Worm (Caenorhabditis elegans) whole organism, young adult: ENCODE results near the gene K06H6.5.

Source experiments
- F10E7.11 ChIP-seq: sonication (generic microtip); optimal IDR thresholded peaks from 2 replicates; lab custom pipeline; 2017; ENCODE audit warnings: mild to moderate bottlenecking, missing genetic modification characterization, moderate library complexity, missing compliant biosample characterization
- F22D6.2 ChIP-seq: sonication (generic microtip); optimal IDR thresholded peaks from 2 replicates; lab custom pipeline; 2016; ENCODE audit warnings: mild to moderate bottlenecking, missing genetic modification characterization, missing compliant biosample characterization
- F23B12.7 ChIP-seq: sonication (generic microtip); optimal IDR thresholded peaks from 2 replicates; lab custom pipeline; 2017; ENCODE audit warnings: missing genetic modification characterization, mild to moderate bottlenecking, missing compliant biosample characterization, antibody characterized with exemption, moderate library complexity; ENCODE audit not compliant: insufficient read depth
- F37B4.10 ChIP-seq: fragments of 200-800 bp; sonication (Bioruptor generic); IDR thresholded peaks from 2 replicates; pipeline ENCODE4 v1.3.6; 2022; ENCODE audit warnings: missing genetic modification characterization, missing compliant biosample characterization
- F55B11.4 ChIP-seq: sonication (generic microtip); optimal IDR thresholded peaks from 2 replicates; lab custom pipeline; 2016; ENCODE audit warnings: missing compliant biosample characterization, missing genetic modification characterization, borderline replicate concordance; ENCODE audit not compliant: insufficient read depth
- K11D2.4 ChIP-seq: fragments of 200-800 bp; sonication (Bioruptor generic); IDR thresholded peaks from 2 replicates; pipeline ENCODE4 v1.3.6; 2022; ENCODE audit warnings: missing genetic modification reagents, missing genetic modification characterization, missing compliant biosample characterization
- Y53G8AR.9 ChIP-seq: fragments of 200-800 bp; sonication (Bioruptor generic); conservative IDR thresholded peaks from 2 replicates; pipeline ENCODE4 v1.3.6; 2022; ENCODE audit warnings: missing genetic modification reagents, missing genetic modification characterization, missing compliant biosample characterization
- ZK185.1 ChIP-seq: sonication (generic microtip); optimal IDR thresholded peaks from 2 replicates; lab custom pipeline; 2016; ENCODE audit warnings: mild to moderate bottlenecking, missing genetic modification characterization, missing compliant biosample characterization; ENCODE audit not compliant: poor library complexity, severe bottlenecking
- aptf-2 ChIP-seq: fragments of 200-800 bp; sonication (Bioruptor generic); conservative IDR thresholded peaks from 2 replicates; pipeline ENCODE4 v1.3.6; 2022; ENCODE audit warnings: missing genetic modification reagents, missing genetic modification characterization, missing compliant biosample characterization
- aptf-3 ChIP-seq: fragments of 200-800 bp; sonication (Bioruptor generic); IDR thresholded peaks from 2 replicates; pipeline ENCODE4 v1.3.6; 2022; ENCODE audit warnings: missing genetic modification characterization, missing compliant biosample characterization
- atf-7 ChIP-seq: sonication (generic microtip); optimal IDR thresholded peaks from 2 replicates; lab custom pipeline; 2017; ENCODE audit warnings: mild to moderate bottlenecking, missing genetic modification characterization, missing compliant biosample characterization
- athp-1 ChIP-seq: sonication (generic microtip); optimal IDR thresholded peaks from 2 replicates; lab custom pipeline; 2017; ENCODE audit warnings: mild to moderate bottlenecking, missing genetic modification characterization, missing compliant biosample characterization
- attf-5 ChIP-seq: fragments of 200-800 bp; sonication (Bioruptor generic); optimal IDR thresholded peaks from 2 replicates; lab custom pipeline; 2018; ENCODE audit warnings: mild to moderate bottlenecking, missing genetic modification characterization, missing compliant biosample characterization
- attf-6 ChIP-seq: fragments of 200-800 bp; sonication (Bioruptor generic); IDR thresholded peaks from 2 replicates; pipeline ENCODE4 v1.3.6; 2022; ENCODE audit warnings: missing genetic modification reagents, missing genetic modification characterization, missing compliant biosample characterization
- bed-1 ChIP-seq: fragments of 200-800 bp; sonication (Bioruptor generic); IDR thresholded peaks from 2 replicates; pipeline ENCODE4 v1.3.6; 2022; ENCODE audit warnings: missing genetic modification reagents, missing genetic modification characterization, missing compliant biosample characterization
- bed-2 ChIP-seq: fragments of 200-800 bp; sonication (Bioruptor generic); IDR thresholded peaks from 2 replicates; pipeline ENCODE4 v1.3.6; 2022; ENCODE audit warnings: missing genetic modification reagents, missing genetic modification characterization, missing compliant biosample characterization
- ceh-100 ChIP-seq: fragments of 200-800 bp; sonication (Bioruptor generic); IDR thresholded peaks from 2 replicates; pipeline ENCODE4 v1.3.6; 2022; ENCODE audit warnings: missing genetic modification reagents, missing genetic modification characterization, missing compliant biosample characterization
- ceh-27 ChIP-seq: fragments of 200-800 bp; sonication (Bioruptor generic); optimal IDR thresholded peaks from 2 replicates; lab custom pipeline; 2018; ENCODE audit warnings: mild to moderate bottlenecking, missing genetic modification characterization, moderate library complexity, missing compliant biosample characterization
- ceh-40 ChIP-seq: fragments of 200-800 bp; sonication (Bioruptor generic); IDR thresholded peaks from 2 replicates; pipeline ENCODE4 v1.3.6; 2022; ENCODE audit warnings: missing genetic modification characterization, missing compliant biosample characterization
- dox-1 ChIP-seq: fragments of 200-800 bp; sonication (Bioruptor generic); IDR thresholded peaks from 2 replicates; pipeline ENCODE4 v1.3.6; 2022; ENCODE audit warnings: missing genetic modification reagents, missing genetic modification characterization, missing compliant biosample characterization
- efl-1 ChIP-seq: fragments of 150-350 bp; optimal IDR thresholded peaks from 2 replicates; lab custom pipeline; 2014; ENCODE audit warnings: missing biosample characterization, missing genetic modification reagents, missing genetic modification characterization
- egrh-3 ChIP-seq: fragments of 200-800 bp; sonication (Bioruptor generic); IDR thresholded peaks from 2 replicates; pipeline ENCODE4 v1.3.6; 2022; ENCODE audit warnings: missing genetic modification reagents, missing genetic modification characterization, missing compliant biosample characterization
- fkh-3 ChIP-seq: sonication (generic microtip); optimal IDR thresholded peaks from 2 replicates; lab custom pipeline; 2016; ENCODE audit warnings: mild to moderate bottlenecking, missing genetic modification characterization, missing compliant biosample characterization
- gei-17 ChIP-seq: fragments of 200-800 bp; sonication (Bioruptor generic); optimal IDR thresholded peaks from 2 replicates; lab custom pipeline; 2018; ENCODE audit warnings: mild to moderate bottlenecking, missing genetic modification characterization, missing compliant biosample characterization
- hmg-1.2 ChIP-seq: fragments of 200-800 bp; sonication (Bioruptor generic); IDR thresholded peaks from 2 replicates; pipeline ENCODE4 v1.3.6; 2022; ENCODE audit warnings: missing genetic modification reagents, missing genetic modification characterization, missing compliant biosample characterization
- lin-40 ChIP-seq: sonication (generic microtip); optimal IDR thresholded peaks from 2 replicates; lab custom pipeline; 2016; ENCODE audit warnings: missing genetic modification characterization, mild to moderate bottlenecking, missing compliant biosample characterization, missing genotype, missing genetic modification reagents
- lir-1 ChIP-seq: fragments of 200-800 bp; sonication (Bioruptor generic); conservative IDR thresholded peaks from 2 replicates; pipeline ENCODE4 v1.3.6; 2022; ENCODE audit warnings: missing genetic modification reagents, missing genetic modification characterization, missing compliant biosample characterization
- madf-10 ChIP-seq: sonication (generic microtip); optimal IDR thresholded peaks from 2 replicates; lab custom pipeline; 2016; ENCODE audit warnings: mild to moderate bottlenecking, missing genetic modification characterization, missing compliant biosample characterization
- madf-6 ChIP-seq: fragments of 200-800 bp; sonication (Bioruptor generic); IDR thresholded peaks from 2 replicates; pipeline ENCODE4 v1.3.6; 2022; ENCODE audit warnings: missing genetic modification reagents, missing genetic modification characterization, missing compliant biosample characterization
- madf-8 ChIP-seq: fragments of 200-800 bp; sonication (Bioruptor generic); conservative IDR thresholded peaks from 2 replicates; pipeline ENCODE4 v1.3.6; 2022; ENCODE audit warnings: missing genetic modification reagents, missing genetic modification characterization, missing compliant biosample characterization
- mes-4 ChIP-seq: sonication (generic microtip); optimal IDR thresholded peaks from 2 replicates; lab custom pipeline; 2016; ENCODE audit warnings: missing genotype, missing genetic modification characterization, missing compliant biosample characterization
- mxl-1 ChIP-seq: sonication (generic microtip); optimal IDR thresholded peaks from 2 replicates; lab custom pipeline; 2016; ENCODE audit warnings: missing genetic modification characterization, missing compliant biosample characterization
- nfya-2 ChIP-seq: fragments of 200-800 bp; sonication (Bioruptor generic); IDR thresholded peaks from 2 replicates; pipeline ENCODE4 v1.3.6; 2022; ENCODE audit warnings: missing genetic modification reagents, missing genetic modification characterization, missing compliant biosample characterization
- nhr-120 ChIP-seq: fragments of 200-800 bp; sonication (Bioruptor generic); IDR thresholded peaks from 2 replicates; pipeline ENCODE4 v1.3.6; 2022; ENCODE audit warnings: missing genetic modification characterization, missing compliant biosample characterization
- nhr-80 ChIP-seq: sonication (generic microtip); optimal IDR thresholded peaks from 2 replicates; lab custom pipeline; 2016; ENCODE audit warnings: missing genetic modification characterization, missing compliant biosample characterization
- pha-4 ChIP-seq: fragments of 150-350 bp; sonication (generic microtip); optimal IDR thresholded peaks from 2 replicates; lab custom pipeline; 2014; ENCODE audit warnings: missing biosample characterization, missing genetic modification reagents, missing genetic modification characterization
- rec-8 ChIP-seq, 2 experiments: sonication (generic microtip); optimal IDR thresholded peaks; 2 replicates each; lab custom pipeline; 2016; ENCODE audit warnings: mild to moderate bottlenecking in 2 of 2, missing genetic modification characterization in 2 of 2, missing genetic modification reagents in 2 of 2, missing genotype in 2 of 2, missing biosample characterization in 1 of 2, missing compliant biosample characterization in 1 of 2, moderate library complexity in 1 of 2
- sdz-38 ChIP-seq: sonication (generic microtip); optimal IDR thresholded peaks from 2 replicates; lab custom pipeline; 2016; ENCODE audit warnings: missing genotype, missing genetic modification characterization, missing compliant biosample characterization
- snpc-4 ChIP-seq, 5 experiments: fragments of 150-350 bp in 1 of 5; sonication (generic microtip) in 4 of 5; optimal IDR thresholded peaks; 2 replicates each; lab custom pipeline; 2014 to 2018; ENCODE audit warnings: missing genetic modification characterization in 5 of 5, missing biosample characterization in 3 of 5, antibody characterized with exemption in 2 of 5, mild to moderate bottlenecking in 2 of 5, missing compliant biosample characterization in 2 of 5, missing genotype in 2 of 5, moderate library complexity in 2 of 5, missing genetic modification reagents in 1 of 5
- tbp1 ChIP-seq: fragments of 200-800 bp; sonication (Bioruptor generic); optimal IDR thresholded peaks from 2 replicates; lab custom pipeline; 2018; ENCODE audit warnings: mild to moderate bottlenecking, missing genetic modification characterization, missing compliant biosample characterization
- tbx-9 ChIP-seq: sonication (generic microtip); optimal IDR thresholded peaks from 2 replicates; lab custom pipeline; 2016; ENCODE audit warnings: borderline replicate concordance, missing genetic modification characterization, inconsistent platforms, missing compliant biosample characterization
- ztf-3 ChIP-seq: fragments of 200-800 bp; sonication (Bioruptor generic); optimal IDR thresholded peaks from 2 replicates; lab custom pipeline; 2018; ENCODE audit warnings: mild to moderate bottlenecking, missing genetic modification characterization, missing compliant biosample characterization

The K06H6.5 gene

DNA sequence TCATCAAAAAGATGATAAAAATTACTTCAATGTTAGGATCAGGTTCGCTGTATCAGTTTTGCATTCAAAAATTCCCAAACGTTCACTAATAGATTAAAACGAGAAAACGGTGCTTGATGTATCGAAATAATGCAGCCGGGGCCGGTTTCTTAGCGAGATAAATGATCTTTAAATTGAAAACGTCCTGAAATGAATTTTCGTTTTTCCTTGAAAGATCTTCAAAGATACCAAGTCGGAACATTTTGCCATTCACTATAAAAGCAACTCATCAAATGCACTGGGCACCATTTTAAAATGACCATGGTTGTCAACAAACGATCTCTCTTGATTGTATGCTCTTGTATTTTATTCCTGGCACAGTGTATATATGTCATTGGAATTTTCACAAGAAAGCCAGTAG is at the start of gene K06H6.5:
TSS of gene K06H6.5 (plus strand) at position 301 of the 400 bp plus-strand sequence.
- TF ChIP-seq nfya-2 (GFP tag; lab: Robert Waterston, UW) (no peak), aptf-2 (GFP tag; lab: Robert Waterston, UW) (no peak), rec-8 (tag; optimal IDR thresholded peaks at IDR 0.05; lab: Kevin White, UChicago) (no peak), Y53G8AR.9 (no peak), ZK185.1 (tag; lab: Kevin White, UChicago) (no peak), ztf-3 (GFP tag; lab: Kevin White, UChicago) (no peak), lir-1 (GFP tag; lab: Robert Waterston, UW) (no peak), hmg-1.2 (GFP tag; lab: Robert Waterston, UW) (no peak), madf-6 (GFP tag; lab: Robert Waterston, UW) (no peak), efl-1 (GFP tag; lab: Kevin White, UChicago) (no peak), snpc-4 (GFP tag; optimal IDR thresholded peaks at IDR 0.05; lab: Kevin White, UChicago) (no peak), snpc-4 (tag; optimal IDR thresholded peaks at IDR 0.05; lab: Kevin White, UChicago) (no peak)

DNA sequence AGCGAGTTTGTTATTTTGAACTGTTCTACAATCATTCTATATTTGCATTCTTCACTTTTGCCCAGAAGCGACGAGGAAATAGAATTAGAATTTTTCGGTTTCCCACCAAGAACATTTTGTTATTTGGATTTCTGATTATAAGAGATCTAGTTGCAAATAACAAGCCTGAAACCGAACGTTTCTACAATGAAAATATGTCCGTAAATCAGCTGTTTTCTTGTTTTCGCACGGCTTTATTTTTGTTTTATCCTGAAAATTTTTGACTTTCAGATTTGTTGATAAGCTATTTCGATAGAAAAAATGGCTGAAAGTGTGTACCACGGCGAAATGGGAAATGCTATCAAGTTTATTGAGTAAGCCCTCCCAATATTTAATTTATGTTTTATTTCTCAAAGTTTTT is 48.6 kb upstream of the K06H6.5 start, which contains the start of gene srw-108:
TSS of gene srw-108 (plus strand) at position 301 of the 400 bp plus-strand sequence.
- no peak for TF ChIP-seq fkh-3
- no peak for TF ChIP-seq madf-10 (tag; lab: Kevin White, UChicago)
- TF ChIP-seq attf-6, result no peak
- no peak for TF ChIP-seq ceh-27 (GFP tag; lab: Kevin White, UChicago)
- TF ChIP-seq gei-17 (GFP tag; lab: Kevin White, UChicago), result no peak
- no peak for TF ChIP-seq F23B12.7 (tag; lab: Kevin White, UChicago)
- no peak for TF ChIP-seq pha-4 (tag; lab: Kevin White, UChicago)
- no peak for TF ChIP-seq madf-8 (GFP tag; lab: Robert Waterston, UW)
- TF ChIP-seq egrh-3 (GFP tag; lab: Robert Waterston, UW), result no peak
- TF ChIP-seq F55B11.4 (tag; lab: Kevin White, UChicago), result no peak

- TF ChIP-seq F22D6.2 (tag; lab: Kevin White, UChicago) (no peak), K11D2.4 (GFP tag; lab: Robert Waterston, UW) (no peak), ZK185.1 (tag; lab: Kevin White, UChicago) (peak; percentile 15), bed-1 (GFP tag; lab: Robert Waterston, UW) (no peak), attf-5 (GFP tag; lab: Kevin White, UChicago) (peak; percentile 59), athp-1 (tag; lab: Kevin White, UChicago) (no peak), nhr-80 (tag; lab: Kevin White, UChicago) (peak; percentile 79), tbx-9 (tag; lab: Kevin White, UChicago) (no peak), bed-2 (no peak), nhr-120 (no peak), hmg-1.2 (GFP tag; lab: Robert Waterston, UW) (peak; percentile 37; the same call in 1 of the 2 replicates), ceh-40 (GFP tag; lab: Robert Waterston, UW) (0 out of 2 replicates have a peak, but pooled peaks have one; percentile 14), tbp1 (GFP tag; lab: Kevin White, UChicago) (peak; percentile 1), dox-1 (GFP tag; lab: Robert Waterston, UW) (0 out of 2 replicates have a peak, but pooled peaks have one; percentile 16), mxl-1 (tag; lab: Kevin White, UChicago) (no peak), F10E7.11 (tag; lab: Kevin White, UChicago) (no peak), lin-40 (tag; lab: Kevin White, UChicago) (no peak), F37B4.10 (GFP tag; lab: Robert Waterston, UW) (no peak), aptf-3 (GFP tag; lab: Robert Waterston, UW) (no peak), snpc-4 (GFP tag; optimal IDR thresholded peaks at IDR 0.05; lab: Kevin White, UChicago) (no peak), snpc-4 (tag; optimal IDR thresholded peaks at IDR 0.05; lab: Kevin White, UChicago) (peak in 1 of 4 experiments; percentile 6), mes-4 (tag; lab: Kevin White, UChicago) (no peak), sdz-38 (no peak), pha-4 (tag; lab: Kevin White, UChicago) (peak; percentile 87), madf-8 (GFP tag; lab: Robert Waterston, UW) (no peak), atf-7 (peak; percentile 36), ceh-100 (no peak)
Measured at ce11 chrV:532046-532445, 44.1 kb upstream of the K06H6.5 start, which contains the start of gene nhr-58. nhr-58 (plus strand) TSS chrV:532259.
